Fruit fly (Drosophila melanogaster): ENCODE measurements around the gene lace.

- TF ChIP-seq CG3838 (GFP tag; optimal IDR thresholded peaks at IDR 0.05) (no peak), Ptx1 (GFP tag; IDR thresholded peaks at IDR 0.05) (no peak)
These were observed 30.2 kb upstream of the lace start for dm6 chr2L:15468776-15469175.

All from whole organism, embryonic.